Worm (Caenorhabditis elegans): ENCODE data around the gene D2096.10.

ce11 chrIV:8379278-8379677 lies 9.8 kb downstream of the D2096.10 start, which contains the start of gene nap-1:
- TF ChIP-seq med-1 (GFP tag; optimal IDR thresholded peaks at IDR 0.05; ENCODE audit: insufficient read depth) = no peak
- TF ChIP-seq ztf-29 (GFP tag; IDR thresholded peaks at IDR 0.05) = no peak
- no peak for TF ChIP-seq flt-1 (GFP tag; IDR thresholded peaks at IDR 0.05)
- TF ChIP-seq cog-1 (tag; optimal IDR thresholded peaks at IDR 0.05) = peak; percentile 36
- no peak for TF ChIP-seq tab-1 (GFP tag; IDR thresholded peaks at IDR 0.05)
- no peak for TF ChIP-seq ref-1 (GFP tag; conservative IDR thresholded peaks at IDR 0.05)
- TF ChIP-seq klf-2 (GFP tag; conservative IDR thresholded peaks at IDR 0.05) = no peak
- no peak for TF ChIP-seq T22C8.4 (GFP tag; IDR thresholded peaks at IDR 0.05)
